Fruit fly (Drosophila melanogaster): ENCODE measurements around the gene CG14687.

dm6 chr3R:10776047-10776659 lies 16.6 kb upstream of the CG14687 start:
- TF ChIP-seq fd96Ca (GFP tag; IDR thresholded peaks at IDR 0.05) (no peak), CG8301 (tag; optimal IDR thresholded peaks at IDR 0.05) (no peak), Pif1B (GFP tag; optimal IDR thresholded peaks at IDR 0.05) (no peak), CG12605 (GFP tag; IDR thresholded peaks at IDR 0.05) (no peak), CG9948 (tag; optimal IDR thresholded peaks at IDR 0.05) (no peak), CG17806 (tag; optimal IDR thresholded peaks at IDR 0.05) (no peak), Pif1A (GFP tag; optimal IDR thresholded peaks at IDR 0.05) (no peak), CG4496 (GFP tag; IDR thresholded peaks at IDR 0.05) (0 out of 3 replicates have a peak, but pooled peaks have one; percentile 42), CG13204 (GFP tag; optimal IDR thresholded peaks at IDR 0.05) (no peak), EcR (GFP tag; optimal IDR thresholded peaks at IDR 0.05) (no peak), CG34367 (tag; optimal IDR thresholded peaks at IDR 0.05) (no peak), CG15710 (tag; optimal IDR thresholded peaks at IDR 0.05) (no peak), CG32121 (GFP tag; IDR thresholded peaks at IDR 0.05) (no peak), D1 (tag; optimal IDR thresholded peaks at IDR 0.05) (no peak)
